Fruit fly (Drosophila melanogaster) ovary, adult (tissue): Measurements from ENCODE around the gene hzg.

ENCODE experiments used
- CG17801 ChIP-seq: fragments of 200-800 bp; optimal IDR thresholded peaks from 2 replicates; lab custom pipeline; 2019; ENCODE audit warnings: missing biosample characterization, mild to moderate bottlenecking, missing genetic modification characterization, moderate library complexity; ENCODE audit not compliant: partially characterized antibody

The hzg gene

dm6 chr3L:15981403-15981802, 23.1 kb downstream of the hzg start:
- no peak for TF ChIP-seq CG17801 (GFP tag; lab: Kevin White, UChicago)

dm6 chr3L:15979912-15980311, 24.6 kb downstream of the hzg start, which contains the start of gene CG17027:
TSS of gene CG17027 (plus strand) at chr3L:15980100.
- no peak for TF ChIP-seq CG17801 (GFP tag; lab: Kevin White, UChicago)

- no peak for TF ChIP-seq CG17801 (GFP tag; lab: Kevin White, UChicago)
Observed at dm6 chr3L:15979240-15979639, 25.3 kb downstream of the hzg start.

- TF ChIP-seq CG17801 (GFP tag; lab: Kevin White, UChicago) = no peak
Observed at dm6 chr3L:15978224-15978623, 26.3 kb downstream of the hzg start, which contains the start of gene CG17028. TSS of gene CG17028 (plus strand) at chr3L:15978524.

- TF ChIP-seq CG17801 (GFP tag; lab: Kevin White, UChicago) = no peak
Observed at dm6 chr3L:15977565-15977964, 27.0 kb downstream of the hzg start.

dm6 chr3L:15976758-15977157, 27.8 kb downstream of the hzg start, which contains the start of gene CG17029:
TSS of gene CG17029 (plus strand) at chr3L:15976870.
- peak; percentile 8 for TF ChIP-seq CG17801 (GFP tag; lab: Kevin White, UChicago)

dm6 chr3L:15975068-15975467, 29.5 kb downstream of the hzg start, which contains the start of gene CG17026:
TSS of gene CG17026 (plus strand) at chr3L:15975368.
- TF ChIP-seq CG17801 (GFP tag; lab: Kevin White, UChicago) = no peak

- TF ChIP-seq CG17801 (GFP tag; lab: Kevin White, UChicago) = no peak
Observed at dm6 chr3L:15974166-15974565, 30.4 kb downstream of the hzg start.

dm6 chr3L:15968686-15969085, 35.9 kb downstream of the hzg start:
- TF ChIP-seq CG17801 (GFP tag; lab: Kevin White, UChicago) = no peak

- TF ChIP-seq CG17801 (GFP tag; lab: Kevin White, UChicago) = no peak
Observed at dm6 chr3L:15967588-15968500, 36.7 kb downstream of the hzg start, which contains the start of the genes Brr2 and CG10516. TSS of gene Brr2 (minus strand) at chr3L:15967872. TSS of gene CG10516 (plus strand) at chr3L:15968204.

- TF ChIP-seq CG17801 (GFP tag; lab: Kevin White, UChicago) = no peak
Observed at dm6 chr3L:15958612-15959315, 45.8 kb downstream of the hzg start, which contains the start of gene CG17032. TSS of gene CG17032 (plus strand) at chr3L:15958843.

dm6 chr3L:15956448-15957010, 48.0 kb downstream of the hzg start, which contains the start of gene elgi:
TSS of gene elgi (plus strand) at chr3L:15956550.
- peak; percentile 47 for TF ChIP-seq CG17801 (GFP tag; lab: Kevin White, UChicago)

- TF ChIP-seq CG17801 (GFP tag; lab: Kevin White, UChicago) = no peak
Observed at dm6 chr3L:15954784-15955427, 49.6 kb downstream of the hzg start, which contains the start of the genes Pka-C3 and GXIVsPLA2. TSS of gene Pka-C3 (minus strand) at chr3L:15954797. TSS of gene GXIVsPLA2 (plus strand) at chr3L:15955096.

- TF ChIP-seq CG17801 (GFP tag; lab: Kevin White, UChicago) = no peak
Observed at dm6 chr3L:15953892-15954291, 50.6 kb downstream of the hzg start.
